Worm (Caenorhabditis elegans) whole organism, late embryonic: ENCODE data around the gene aly-1.

Experiments
- F13H6.1 ChIP-seq: sonication (generic microtip); optimal IDR thresholded peaks from 2 replicates; lab custom pipeline; 2016; ENCODE audit warnings: missing genetic modification characterization, missing compliant biosample characterization
- K02D7.2 ChIP-seq: sonication (generic microtip); optimal IDR thresholded peaks from 2 replicates; lab custom pipeline; 2017; ENCODE audit warnings: mild to moderate bottlenecking, missing genetic modification characterization, missing compliant biosample characterization
- K09A11.1 ChIP-seq: sonication (generic microtip); optimal IDR thresholded peaks from 2 replicates; lab custom pipeline; 2017; ENCODE audit warnings: antibody characterized with exemption, mild to moderate bottlenecking, missing genetic modification characterization, missing compliant biosample characterization; ENCODE audit not compliant: insufficient read depth
- T23F11.4 ChIP-seq: fragments of 200-800 bp; sonication (Bioruptor generic); optimal IDR thresholded peaks from 2 replicates; lab custom pipeline; 2018; ENCODE audit warnings: mild to moderate bottlenecking, missing genetic modification characterization, missing compliant biosample characterization
- Y22D7AL.16 ChIP-seq: sonication (generic microtip); optimal IDR thresholded peaks from 2 replicates; lab custom pipeline; 2016; ENCODE audit warnings: missing genetic modification characterization, missing compliant biosample characterization
- ahr-1 ChIP-seq: sonication (generic microtip); optimal IDR thresholded peaks from 2 replicates; lab custom pipeline; 2016; ENCODE audit warnings: missing genetic modification characterization, missing compliant biosample characterization
- ama-1 ChIP-seq: fragments of 150-350 bp; optimal IDR thresholded peaks from 2 replicates; lab custom pipeline; 2014
- ceh-14 ChIP-seq: sonication (generic microtip); optimal IDR thresholded peaks from 2 replicates; lab custom pipeline; 2016; ENCODE audit warnings: missing genotype, missing genetic modification characterization, missing compliant biosample characterization
- ceh-2 ChIP-seq: sonication (generic microtip); optimal IDR thresholded peaks from 2 replicates; lab custom pipeline; 2016; ENCODE audit warnings: missing genotype, missing genetic modification characterization, missing compliant biosample characterization
- ceh-31 ChIP-seq: sonication (generic microtip); optimal IDR thresholded peaks from 2 replicates; lab custom pipeline; 2016; ENCODE audit warnings: missing genetic modification characterization, missing compliant biosample characterization
- ceh-45 ChIP-seq: fragments of 200-800 bp; sonication (Bioruptor generic); IDR thresholded peaks from 2 replicates; pipeline ENCODE4 v1.3.6; 2022; ENCODE audit warnings: missing genetic modification reagents, missing genetic modification characterization, missing compliant biosample characterization
- ceh-48 ChIP-seq: sonication (generic microtip); optimal IDR thresholded peaks from 2 replicates; lab custom pipeline; 2016; ENCODE audit warnings: missing genetic modification characterization, inconsistent platforms, missing compliant biosample characterization
- ceh-6 ChIP-seq: fragments of 200-800 bp; sonication (Bioruptor generic); optimal IDR thresholded peaks from 2 replicates; lab custom pipeline; 2018; ENCODE audit warnings: mild to moderate bottlenecking, missing genetic modification characterization, missing compliant biosample characterization
- ceh-9 ChIP-seq: sonication (generic microtip); optimal IDR thresholded peaks from 2 replicates; lab custom pipeline; 2016; ENCODE audit warnings: mild to moderate bottlenecking, missing genetic modification characterization, inconsistent platforms, missing compliant biosample characterization
- dve-1 ChIP-seq: sonication (generic microtip); optimal IDR thresholded peaks from 2 replicates; lab custom pipeline; 2017; ENCODE audit warnings: antibody characterized with exemption, mild to moderate bottlenecking, missing genetic modification characterization, missing compliant biosample characterization
- elt-2 ChIP-seq: sonication (generic microtip); optimal IDR thresholded peaks from 2 replicates; lab custom pipeline; 2016; ENCODE audit warnings: missing genetic modification reagents, missing genetic modification characterization, missing compliant biosample characterization
- elt-4 ChIP-seq: sonication (generic microtip); optimal IDR thresholded peaks from 2 replicates; lab custom pipeline; 2016; ENCODE audit warnings: missing genetic modification characterization, missing compliant biosample characterization
- eyg-1 ChIP-seq: sonication (generic microtip); optimal IDR thresholded peaks from 2 replicates; lab custom pipeline; 2016; ENCODE audit warnings: missing genotype, missing genetic modification characterization, missing compliant biosample characterization
- hlh-13 ChIP-seq: fragments of 200-800 bp; sonication (Bioruptor generic); optimal IDR thresholded peaks from 2 replicates; lab custom pipeline; 2018; ENCODE audit warnings: mild to moderate bottlenecking, missing genetic modification characterization, missing compliant biosample characterization
- hlh-15 ChIP-seq: sonication (generic microtip); optimal IDR thresholded peaks from 2 replicates; lab custom pipeline; 2016; ENCODE audit warnings: missing genetic modification characterization, missing compliant biosample characterization
- lim-6 ChIP-seq: sonication (generic microtip); optimal IDR thresholded peaks from 2 replicates; lab custom pipeline; 2016; ENCODE audit warnings: missing genetic modification characterization, missing compliant biosample characterization
- madf-2 ChIP-seq: sonication (generic microtip); optimal IDR thresholded peaks from 2 replicates; lab custom pipeline; 2017; ENCODE audit warnings: missing genetic modification characterization, missing compliant biosample characterization
- mec-3 ChIP-seq: sonication (generic microtip); optimal IDR thresholded peaks from 2 replicates; lab custom pipeline; 2016; ENCODE audit warnings: borderline replicate concordance, missing genetic modification characterization, missing compliant biosample characterization
- nhr-11 ChIP-seq: fragments of 150-350 bp; optimal IDR thresholded peaks from 2 replicates; lab custom pipeline; 2014; ENCODE audit warnings: missing biosample characterization, missing genetic modification characterization
- nhr-232 ChIP-seq: sonication (generic microtip); optimal IDR thresholded peaks from 2 replicates; lab custom pipeline; 2016; ENCODE audit warnings: missing genetic modification characterization, missing compliant biosample characterization
- npax-4 ChIP-seq: sonication (generic microtip); optimal IDR thresholded peaks from 2 replicates; lab custom pipeline; 2016; ENCODE audit warnings: missing genetic modification characterization, missing compliant biosample characterization
- pag-3 ChIP-seq: sonication (generic microtip); optimal IDR thresholded peaks from 2 replicates; lab custom pipeline; 2016; ENCODE audit warnings: missing compliant biosample characterization, missing genetic modification characterization, borderline replicate concordance
- pax-1 ChIP-seq: fragments of 150-350 bp; optimal IDR thresholded peaks from 2 replicates; lab custom pipeline; 2014; ENCODE audit warnings: missing biosample characterization, missing genetic modification characterization
- pqm-1 ChIP-seq: sonication (generic microtip); optimal IDR thresholded peaks from 2 replicates; lab custom pipeline; 2016; ENCODE audit warnings: missing genetic modification characterization, missing compliant biosample characterization
- ref-2 ChIP-seq: sonication (generic microtip); optimal IDR thresholded peaks from 2 replicates; lab custom pipeline; 2016; ENCODE audit warnings: missing genetic modification characterization, missing compliant biosample characterization
- sox-2 ChIP-seq: fragments of 200-800 bp; sonication (Bioruptor generic); IDR thresholded peaks from 2 replicates; pipeline ENCODE4 v1.3.6; 2022; ENCODE audit warnings: missing genetic modification reagents, missing genetic modification characterization, missing compliant biosample characterization
- tbx-7 ChIP-seq: sonication (generic microtip); optimal IDR thresholded peaks from 2 replicates; lab custom pipeline; 2016; ENCODE audit warnings: missing genotype, missing genetic modification characterization, missing compliant biosample characterization
- ttx-3 ChIP-seq: sonication (generic microtip); optimal IDR thresholded peaks from 2 replicates; lab custom pipeline; 2016; ENCODE audit warnings: missing genetic modification reagents, missing genetic modification characterization, missing compliant biosample characterization
- unc-3 ChIP-seq, 2 experiments: fragments of 200-800 bp in 1 of 2; sonication (Bioruptor generic) in 1 of 2; sonication (generic microtip) in 1 of 2; conservative IDR thresholded peaks in 1 of 2; optimal IDR thresholded peaks in 1 of 2; 2 replicates each; pipeline versions ENCODE4 v1.3.6 to Lab custom; 2016 to 2022; ENCODE audit warnings: missing compliant biosample characterization in 2 of 2, missing genetic modification characterization in 2 of 2, missing genetic modification reagents in 1 of 2
- unc-42 ChIP-seq: sonication (generic microtip); optimal IDR thresholded peaks from 2 replicates; lab custom pipeline; 2016; ENCODE audit warnings: missing genotype, missing genetic modification characterization, missing compliant biosample characterization
- ztf-16 ChIP-seq: sonication (generic microtip); optimal IDR thresholded peaks from 2 replicates; lab custom pipeline; 2017; ENCODE audit warnings: missing genetic modification characterization, missing compliant biosample characterization

Gene aly-1

DNA sequence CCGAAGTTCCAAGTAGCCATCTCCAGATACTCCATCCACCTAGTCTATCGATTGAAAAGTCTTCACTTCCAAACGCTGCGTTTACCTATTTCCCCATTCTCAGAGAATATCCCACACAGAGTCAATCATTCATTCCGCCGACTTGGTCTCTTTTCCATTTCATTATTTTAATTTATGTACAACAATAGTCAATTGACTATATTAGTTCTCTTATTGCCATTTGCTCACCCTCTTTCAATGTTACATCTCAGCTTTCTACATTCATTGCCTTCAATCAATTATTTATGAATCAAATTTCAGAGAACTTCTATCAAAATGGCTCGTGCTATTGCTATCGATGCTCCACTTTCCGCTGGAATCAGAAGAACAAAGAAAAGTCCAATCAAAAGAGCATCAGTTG is at the start of gene aly-1:
Gene aly-1 (plus strand): TSS at position 301 of the 400 bp plus-strand sequence.
- TF ChIP-seq nhr-232 (tag; lab: Kevin White, UChicago): no peak
- TF ChIP-seq unc-3 (GFP tag; conservative IDR thresholded peaks at IDR 0.05; lab: Robert Waterston, UW): no peak
- TF ChIP-seq unc-3 (tag; optimal IDR thresholded peaks at IDR 0.05; lab: Kevin White, UChicago): no peak
- TF ChIP-seq T23F11.4 (GFP tag; lab: Kevin White, UChicago): no peak
- TF ChIP-seq ceh-14 (tag; lab: Kevin White, UChicago): no peak
- no peak for TF ChIP-seq ceh-2 (tag; lab: Kevin White, UChicago)
- TF ChIP-seq ttx-3: no peak
- TF ChIP-seq ceh-9 (tag; lab: Kevin White, UChicago): no peak
- TF ChIP-seq ahr-1 (tag; lab: Kevin White, UChicago): no peak
- no peak for TF ChIP-seq unc-42 (tag; lab: Kevin White, UChicago)
- no peak for TF ChIP-seq F13H6.1
- TF ChIP-seq ama-1 (lab: Kevin White, UChicago): no peak
- TF ChIP-seq lim-6 (tag; lab: Kevin White, UChicago): no peak
- no peak for TF ChIP-seq hlh-15
- no peak for TF ChIP-seq nhr-11 (tag; lab: Kevin White, UChicago)

DNA sequence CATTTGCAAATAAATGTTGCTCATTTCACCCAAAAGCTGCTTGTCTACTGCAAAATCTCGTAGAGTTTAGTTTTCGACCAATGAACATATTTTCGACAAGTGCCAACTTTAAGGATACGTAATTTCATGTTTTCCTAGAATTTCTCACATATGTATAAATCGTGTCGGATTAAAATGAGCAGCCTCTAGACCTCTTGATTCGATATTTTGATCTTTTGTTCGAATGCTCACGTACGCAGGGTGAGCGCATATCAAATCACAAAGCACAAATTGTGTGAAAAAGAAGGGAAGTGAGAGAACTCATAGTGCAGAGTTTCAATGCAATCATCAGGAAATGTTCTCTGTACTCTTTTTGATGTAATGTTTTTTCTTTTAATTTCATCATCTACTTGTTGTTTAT is 45.2 kb upstream of the aly-1 start:
- TF ChIP-seq ceh-2 (tag; lab: Kevin White, UChicago) (no peak), ahr-1 (tag; lab: Kevin White, UChicago) (no peak), hlh-15 (no peak), K09A11.1 (tag; lab: Kevin White, UChicago) (no peak), tbx-7 (tag; lab: Kevin White, UChicago) (no peak), ztf-16 (tag; lab: Kevin White, UChicago) (no peak), mec-3 (tag; lab: Kevin White, UChicago) (no peak), hlh-13 (GFP tag; lab: Kevin White, UChicago) (no peak), madf-2 (tag; lab: Kevin White, UChicago) (no peak), unc-42 (tag; lab: Kevin White, UChicago) (no peak), pqm-1 (no peak)

DNA sequence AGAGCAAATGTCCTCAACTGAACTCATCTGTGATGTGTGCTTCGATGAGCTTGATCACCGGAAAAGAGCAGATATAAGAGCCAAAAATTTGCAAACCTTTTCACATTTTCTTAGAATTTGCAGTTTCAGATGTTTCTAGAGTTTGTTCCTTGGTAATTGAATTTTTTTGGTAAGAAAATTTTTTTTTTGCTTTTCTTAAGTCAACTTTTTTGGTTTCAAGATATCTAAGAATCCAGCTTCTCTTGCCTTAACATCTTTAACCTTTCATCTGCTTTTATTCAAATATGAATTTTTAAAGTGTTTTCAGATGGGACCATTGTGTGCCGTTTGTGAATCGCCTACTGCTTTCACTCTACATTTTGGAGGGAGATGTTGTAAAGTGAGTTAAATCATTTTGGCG is 39.0 kb upstream of the aly-1 start, which contains the start of gene nhr-11:
Gene nhr-11 (plus strand): TSS at position 301 of the 400 bp plus-strand sequence.
- TF ChIP-seq Y22D7AL.16 (tag; lab: Kevin White, UChicago): no peak
- TF ChIP-seq K02D7.2 (tag; lab: Kevin White, UChicago): no peak
- TF ChIP-seq ref-2 (tag; lab: Kevin White, UChicago): no peak
- TF ChIP-seq ceh-45 (GFP tag; lab: Robert Waterston, UW): no peak
- TF ChIP-seq npax-4 (tag; lab: Kevin White, UChicago): no peak
- no peak for TF ChIP-seq lim-6 (tag; lab: Kevin White, UChicago)
- no peak for TF ChIP-seq F13H6.1
- no peak for TF ChIP-seq madf-2 (tag; lab: Kevin White, UChicago)
- TF ChIP-seq elt-4 (tag; lab: Kevin White, UChicago): no peak
- TF ChIP-seq ceh-48 (tag; lab: Kevin White, UChicago): no peak
- no peak for TF ChIP-seq sox-2 (GFP tag; lab: Robert Waterston, UW)
- no peak for TF ChIP-seq pax-1 (tag; lab: Kevin White, UChicago)
- no peak for TF ChIP-seq ceh-31 (tag; lab: Kevin White, UChicago)
- TF ChIP-seq pag-3: no peak

DNA sequence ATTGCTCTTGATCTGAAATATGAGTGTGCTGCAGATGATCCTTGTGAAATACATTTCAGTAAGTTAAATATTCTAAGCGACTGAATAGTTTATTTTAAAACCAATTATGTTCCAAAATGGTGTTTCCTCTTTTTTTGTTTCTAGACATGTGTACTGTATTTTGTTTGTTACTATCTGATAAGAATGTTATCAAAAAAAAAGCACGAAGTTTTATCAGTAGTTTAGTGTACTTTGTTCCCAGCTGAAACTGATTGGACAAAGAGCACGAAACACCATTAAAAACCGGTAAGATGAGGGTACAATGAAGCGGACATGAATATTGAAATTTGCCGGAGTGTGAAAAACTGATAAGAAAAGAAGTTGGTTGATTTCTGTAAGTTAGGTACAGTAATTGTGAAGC is 38.5 kb upstream of the aly-1 start:
- TF ChIP-seq eyg-1 (tag; lab: Kevin White, UChicago) (no peak), dve-1 (tag; lab: Kevin White, UChicago) (no peak), ceh-6 (GFP tag; lab: Kevin White, UChicago) (no peak), ceh-45 (GFP tag; lab: Robert Waterston, UW) (no peak), nhr-11 (tag; lab: Kevin White, UChicago) (no peak), elt-2 (tag; lab: Kevin White, UChicago) (peak; percentile 73)
